Fruit fly (Drosophila melanogaster): ENCODE results near the gene CG4025.

Gene CG4025

dm6 chrX:2070708-2071063 lies 6.1 kb upstream of the CG4025 start (continued):
- no peak for TF ChIP-seq fkh (GFP tag; optimal IDR thresholded peaks at IDR 0.05)
- TF ChIP-seq pdm3 (GFP tag; optimal IDR thresholded peaks at IDR 0.05): peak; percentile 34
- peak; percentile 57; the same call in 2 of the 3 replicates for TF ChIP-seq CG8119 (GFP tag; IDR thresholded peaks at IDR 0.05)
- peak; percentile 12 for TF ChIP-seq esn (GFP tag; optimal IDR thresholded peaks at IDR 0.05)
- TF ChIP-seq cyc (GFP tag; optimal IDR thresholded peaks at IDR 0.05): peak; percentile 52
- peak; percentile 38 for TF ChIP-seq CG10669 (GFP tag; optimal IDR thresholded peaks at IDR 0.05)
- TF ChIP-seq CG15336 (GFP tag; IDR thresholded peaks at IDR 0.05): peak; percentile 73
- TF ChIP-seq Hr38 (GFP tag; optimal IDR thresholded peaks at IDR 0.05): no peak
- peak; percentile 67 for TF ChIP-seq Eip78C (GFP tag)
- no peak for TF ChIP-seq Sox15 (GFP tag; optimal IDR thresholded peaks at IDR 0.05)
- TF ChIP-seq dsx (GFP tag; optimal IDR thresholded peaks at IDR 0.05; ENCODE audit: poor library complexity, severe bottlenecking): no peak
- TF ChIP-seq Gug (GFP tag; IDR thresholded peaks at IDR 0.05): peak; percentile 62

dm6 chrX:2071878-2072817 lies 4.6 kb upstream of the CG4025 start, which contains the start of gene Rtca:
Gene Rtca, plus strand, starts transcription at chrX:2072413.
- peak; percentile 88 for TF ChIP-seq CG1621 (tag; optimal IDR thresholded peaks at IDR 0.05)
- peak; percentile 89 for TF ChIP-seq CG6808 (GFP tag; optimal IDR thresholded peaks at IDR 0.05)
- TF ChIP-seq CG9139 (GFP tag; optimal IDR thresholded peaks at IDR 0.05): peak; percentile 82
- peak; percentile 80 for TF ChIP-seq Ets21C (GFP tag; optimal IDR thresholded peaks at IDR 0.05)
- peak; percentile 97 for TF ChIP-seq Eip78C (GFP tag)
- peak; percentile 88 for TF ChIP-seq OdsH (GFP tag; optimal IDR thresholded peaks at IDR 0.05)
- TF ChIP-seq dac (GFP tag; optimal IDR thresholded peaks at IDR 0.05): peak; percentile 76
- TF ChIP-seq Lpt (GFP tag; optimal IDR thresholded peaks at IDR 0.05): peak; percentile 84
- TF ChIP-seq dsx (GFP tag; optimal IDR thresholded peaks at IDR 0.05; ENCODE audit: poor library complexity, severe bottlenecking): peak; percentile 77
- TF ChIP-seq CG3919 (GFP tag; optimal IDR thresholded peaks at IDR 0.05): peak; percentile 88
- peak; percentile 98 for TF ChIP-seq svp (GFP tag)
- peak; percentile 93 for TF ChIP-seq CG32006 (GFP tag; optimal IDR thresholded peaks at IDR 0.05)
- TF ChIP-seq CG6792 (GFP tag; optimal IDR thresholded peaks at IDR 0.05): peak; percentile 91
- peak; percentile 83 for TF ChIP-seq CG8319 (GFP tag; optimal IDR thresholded peaks at IDR 0.05)
- peak; percentile 86 for TF ChIP-seq CG15336 (GFP tag; IDR thresholded peaks at IDR 0.05)
- peak; percentile 76 to 81 for TF ChIP-seq salr (GFP tag; optimal IDR thresholded peaks at IDR 0.05)
- TF ChIP-seq pdm3 (GFP tag; optimal IDR thresholded peaks at IDR 0.05): peak; percentile 90
- TF ChIP-seq CG10631 (GFP tag; optimal IDR thresholded peaks at IDR 0.05): peak; percentile 87
- TF ChIP-seq Gug (GFP tag; IDR thresholded peaks at IDR 0.05): peak; percentile 78
- TF ChIP-seq cyc (GFP tag; optimal IDR thresholded peaks at IDR 0.05): peak; percentile 89
- peak; percentile 86 for TF ChIP-seq CG8119 (GFP tag; IDR thresholded peaks at IDR 0.05)
- peak; percentile 87 for TF ChIP-seq acj6 (GFP tag; optimal IDR thresholded peaks at IDR 0.05)
- TF ChIP-seq CG11762 (GFP tag; optimal IDR thresholded peaks at IDR 0.05; ENCODE audit: insufficient read depth): peak; percentile 86
- peak; percentile 87 for TF ChIP-seq Ets96B (tag; optimal IDR thresholded peaks at IDR 0.05)
- peak; percentile 87 for TF ChIP-seq CG6276 (GFP tag; optimal IDR thresholded peaks at IDR 0.05)
- peak; percentile 90 for TF ChIP-seq eg (GFP tag; IDR thresholded peaks at IDR 0.05)
- TF ChIP-seq Smox (GFP tag; optimal IDR thresholded peaks at IDR 0.05): peak; percentile 86
- peak; percentile 93 for TF ChIP-seq Eip75B (GFP tag; optimal IDR thresholded peaks at IDR 0.05)
- TF ChIP-seq Hr39 (GFP tag; optimal IDR thresholded peaks at IDR 0.05): peak; percentile 88
- peak; percentile 75 for TF ChIP-seq CG16779 (tag; optimal IDR thresholded peaks at IDR 0.05)
- TF ChIP-seq CG4318 (GFP tag; optimal IDR thresholded peaks at IDR 0.05): no peak
- peak; percentile 86 for TF ChIP-seq achi (GFP tag; optimal IDR thresholded peaks at IDR 0.05)
- peak; percentile 86 for TF ChIP-seq CG10669 (GFP tag; optimal IDR thresholded peaks at IDR 0.05)
- TF ChIP-seq CG6163 (GFP tag; IDR thresholded peaks at IDR 0.05): peak; percentile 85
- peak; percentile 80 for TF ChIP-seq CG34406 (GFP tag; optimal IDR thresholded peaks at IDR 0.05)
- TF ChIP-seq CG31627 (GFP tag; optimal IDR thresholded peaks at IDR 0.05): peak; percentile 90
- peak; percentile 91 for TF ChIP-seq topi (GFP tag; optimal IDR thresholded peaks at IDR 0.05)
- no peak for TF ChIP-seq Hr38 (GFP tag; optimal IDR thresholded peaks at IDR 0.05)
- TF ChIP-seq Sox15 (GFP tag; optimal IDR thresholded peaks at IDR 0.05): peak; percentile 79
- peak; percentile 91 for TF ChIP-seq Sox14 (GFP tag; optimal IDR thresholded peaks at IDR 0.05)
- peak; percentile 90 for TF ChIP-seq CG7368 (GFP tag; optimal IDR thresholded peaks at IDR 0.05)
- TF ChIP-seq Eip93F (GFP tag; optimal IDR thresholded peaks at IDR 0.05): no peak
- peak; percentile 87 for TF ChIP-seq CG6854 (GFP tag; optimal IDR thresholded peaks at IDR 0.05)
- peak; percentile 93 for TF ChIP-seq Met (GFP tag; optimal IDR thresholded peaks at IDR 0.05)
- peak; percentile 92 for TF ChIP-seq esn (GFP tag; optimal IDR thresholded peaks at IDR 0.05)
